Worm (Caenorhabditis elegans) whole organism, L4 larva: Measurements from ENCODE around the gene top-3.

ENCODE experiments used
- F10B5.3 ChIP-seq: sonication (generic microtip); optimal IDR thresholded peaks from 2 replicates; lab custom pipeline; 2016; ENCODE audit warnings: mild to moderate bottlenecking, missing genetic modification characterization, missing compliant biosample characterization
- F26F4.8 ChIP-seq: fragments of 200-800 bp; sonication (Bioruptor generic); conservative IDR thresholded peaks from 2 replicates; pipeline ENCODE4 v1.3.6; 2022; ENCODE audit warnings: missing genetic modification characterization, missing compliant biosample characterization
- F49E8.2 ChIP-seq: sonication (generic microtip); optimal IDR thresholded peaks from 2 replicates; lab custom pipeline; 2016; ENCODE audit warnings: missing compliant biosample characterization, mild to moderate bottlenecking, missing genetic modification characterization, borderline replicate concordance
- Y105C5A.15 ChIP-seq: fragments of 200-800 bp; sonication (Bioruptor generic); IDR thresholded peaks from 2 replicates; pipeline ENCODE4 v1.3.6; 2022; ENCODE audit warnings: missing genetic modification characterization, missing compliant biosample characterization
- Y48G9A.11 ChIP-seq: fragments of 200-800 bp; sonication (Bioruptor generic); IDR thresholded peaks from 2 replicates; pipeline ENCODE4 v1.3.6; 2022; ENCODE audit warnings: missing genetic modification reagents, missing genetic modification characterization, missing compliant biosample characterization
- Y5F2A.4 ChIP-seq: fragments of 200-800 bp; sonication (Bioruptor generic); optimal IDR thresholded peaks from 2 replicates; lab custom pipeline; 2018; ENCODE audit warnings: mild to moderate bottlenecking, missing genetic modification characterization, missing compliant biosample characterization
- Y75B8A.6 ChIP-seq: fragments of 200-800 bp; sonication (Bioruptor generic); IDR thresholded peaks from 2 replicates; pipeline ENCODE4 v1.3.6; 2022; ENCODE audit warnings: missing genetic modification reagents, missing genetic modification characterization, missing compliant biosample characterization
- ZK546.5 ChIP-seq, 2 experiments: sonication (generic microtip); optimal IDR thresholded peaks; 2 replicates each; lab custom pipeline; 2017; ENCODE audit warnings: missing biosample characterization in 2 of 2, missing genetic modification characterization in 2 of 2
- aha-1 ChIP-seq: fragments of 150-350 bp; peaks from one replicate; lab custom pipeline; 2014; ENCODE audit warnings: missing biosample characterization, missing genetic modification characterization
- aly-2 ChIP-seq: sonication (generic microtip); optimal IDR thresholded peaks from 2 replicates; lab custom pipeline; 2018; ENCODE audit warnings: missing biosample characterization, missing genetic modification characterization
- ama-1 ChIP-seq: fragments of 150-350 bp; optimal IDR thresholded peaks from 2 replicates; lab custom pipeline; 2014; ENCODE audit warnings: inconsistent platforms, mixed read lengths
- arid-1 ChIP-seq: fragments of 200-800 bp; sonication (Bioruptor generic); conservative IDR thresholded peaks from 2 replicates; pipeline ENCODE4 v1.3.6; 2022; ENCODE audit warnings: missing genetic modification reagents, missing genetic modification characterization, missing compliant biosample characterization
- attf-4 ChIP-seq: sonication (generic microtip); optimal IDR thresholded peaks from 3 replicates; lab custom pipeline; 2017; ENCODE audit warnings: missing biosample characterization, missing genetic modification characterization
- ceh-20 ChIP-seq: fragments of 200-800 bp; sonication (Bioruptor generic); IDR thresholded peaks from 2 replicates; pipeline ENCODE4 v1.3.6; 2022; ENCODE audit warnings: missing genetic modification reagents, missing genetic modification characterization, missing compliant biosample characterization
- ceh-32 ChIP-seq: sonication (generic microtip); optimal IDR thresholded peaks from 2 replicates; lab custom pipeline; 2016; ENCODE audit warnings: mild to moderate bottlenecking, missing genetic modification characterization, missing compliant biosample characterization; ENCODE audit not compliant: poor library complexity
- ceh-44 ChIP-seq: fragments of 200-800 bp; sonication (Bioruptor generic); IDR thresholded peaks from 2 replicates; pipeline ENCODE4 v1.3.6; 2022; ENCODE audit warnings: missing genetic modification reagents, missing genetic modification characterization, missing compliant biosample characterization
- ces-1 ChIP-seq: fragments of 150-350 bp; sonication (generic microtip); optimal IDR thresholded peaks from 4 replicates; lab custom pipeline; 2014; ENCODE audit warnings: missing biosample characterization, missing genetic modification reagents, missing genetic modification characterization
- cey-2 ChIP-seq: sonication (generic microtip); optimal IDR thresholded peaks from 3 replicates; lab custom pipeline; 2017; ENCODE audit warnings: missing genetic modification characterization, mild to moderate bottlenecking, missing compliant biosample characterization, antibody characterized with exemption, borderline replicate concordance; ENCODE audit not compliant: insufficient read depth
- daf-12 ChIP-seq: fragments of 150-350 bp; optimal IDR thresholded peaks from 2 replicates; lab custom pipeline; 2014; ENCODE audit warnings: missing biosample characterization, missing genetic modification reagents, missing genetic modification characterization
- daf-19 ChIP-seq: fragments of 200-800 bp; sonication (Bioruptor generic); conservative IDR thresholded peaks from 2 replicates; pipeline ENCODE4 v1.3.6; 2022; ENCODE audit warnings: missing genetic modification characterization, missing compliant biosample characterization
- dmd-6 ChIP-seq: fragments of 200-800 bp; sonication (Bioruptor generic); IDR thresholded peaks from 2 replicates; pipeline ENCODE4 v1.3.6; 2022; ENCODE audit warnings: missing genetic modification reagents, missing genetic modification characterization, missing compliant biosample characterization
- dpl-1 ChIP-seq: fragments of 150-350 bp; optimal IDR thresholded peaks from 2 replicates; lab custom pipeline; 2014; ENCODE audit warnings: missing biosample characterization, missing genetic modification reagents, missing genetic modification characterization
- duxl-1 ChIP-seq: sonication (generic microtip); optimal IDR thresholded peaks from 2 replicates; lab custom pipeline; 2016; ENCODE audit warnings: mild to moderate bottlenecking, missing genetic modification characterization, moderate library complexity, missing compliant biosample characterization; ENCODE audit not compliant: poor library complexity
- gei-8 ChIP-seq: fragments of 200-800 bp; sonication (Bioruptor generic); optimal IDR thresholded peaks from 2 replicates; lab custom pipeline; 2018; ENCODE audit warnings: mild to moderate bottlenecking, missing genetic modification characterization, missing compliant biosample characterization
- hmg-1.1 ChIP-seq: fragments of 200-800 bp; sonication (Bioruptor generic); IDR thresholded peaks from 2 replicates; pipeline ENCODE4 v1.3.6; 2022; ENCODE audit warnings: missing genetic modification reagents, missing genetic modification characterization, missing compliant biosample characterization
- jun-1 ChIP-seq: fragments of 150-350 bp; optimal IDR thresholded peaks from 2 replicates; lab custom pipeline; 2014; ENCODE audit warnings: missing biosample characterization, missing genetic modification reagents, missing genetic modification characterization
- lim-7 ChIP-seq: fragments of 200-800 bp; sonication (Bioruptor generic); IDR thresholded peaks from 2 replicates; pipeline ENCODE4 v1.3.6; 2022; ENCODE audit warnings: missing genetic modification characterization, missing compliant biosample characterization
- lin-15B ChIP-seq: fragments of 150-350 bp; sonication (generic microtip); optimal IDR thresholded peaks from 3 replicates; lab custom pipeline; 2014; ENCODE audit warnings: missing biosample characterization, missing genetic modification characterization
- lin-38 ChIP-seq: fragments of 200-800 bp; sonication (Bioruptor generic); IDR thresholded peaks from 2 replicates; pipeline ENCODE4 v1.3.6; 2022; ENCODE audit warnings: missing genetic modification reagents, missing genetic modification characterization, missing compliant biosample characterization
- lsy-2 ChIP-seq, 2 experiments: fragments of 150-350 bp in 1 of 2; sonication (generic microtip) in 1 of 2; optimal IDR thresholded peaks; 2 replicates each; lab custom pipeline; 2014 to 2017; ENCODE audit warnings: missing biosample characterization in 2 of 2, missing genetic modification characterization in 2 of 2
- madf-9 ChIP-seq: fragments of 200-800 bp; sonication (Bioruptor generic); conservative IDR thresholded peaks from 2 replicates; pipeline ENCODE4 v1.3.6; 2022; ENCODE audit warnings: missing genetic modification reagents, missing genetic modification characterization, missing compliant biosample characterization
- mdt-29 ChIP-seq: fragments of 200-800 bp; sonication (Bioruptor generic); IDR thresholded peaks from 2 replicates; pipeline ENCODE4 v1.3.6; 2022; ENCODE audit warnings: missing genetic modification reagents, missing genetic modification characterization, missing compliant biosample characterization
- mep-1 ChIP-seq: fragments of 150-350 bp; sonication (generic microtip); optimal IDR thresholded peaks from 3 replicates; lab custom pipeline; 2014; ENCODE audit warnings: missing biosample characterization, missing genetic modification characterization
- nhr-102 ChIP-seq: sonication (generic microtip); optimal IDR thresholded peaks from 2 replicates; lab custom pipeline; 2016; ENCODE audit warnings: mild to moderate bottlenecking, missing genetic modification characterization, moderate library complexity, missing compliant biosample characterization
- nhr-11 ChIP-seq: fragments of 150-350 bp; optimal IDR thresholded peaks from 2 replicates; lab custom pipeline; 2014; ENCODE audit warnings: missing biosample characterization, missing genetic modification characterization
- nhr-111 ChIP-seq: fragments of 200-800 bp; sonication (Bioruptor generic); optimal IDR thresholded peaks from 2 replicates; lab custom pipeline; 2018; ENCODE audit warnings: mild to moderate bottlenecking, missing genetic modification characterization, missing compliant biosample characterization
- nhr-28 ChIP-seq: fragments of 150-350 bp; optimal IDR thresholded peaks from 2 replicates; lab custom pipeline; 2014; ENCODE audit warnings: missing biosample characterization, missing genetic modification characterization
- nhr-42 ChIP-seq: fragments of 200-800 bp; sonication (Bioruptor generic); IDR thresholded peaks from 2 replicates; pipeline ENCODE4 v1.3.6; 2022; ENCODE audit warnings: missing genetic modification characterization, missing compliant biosample characterization
- nhr-77 ChIP-seq: fragments of 150-350 bp; optimal IDR thresholded peaks from 2 replicates; lab custom pipeline; 2014; ENCODE audit warnings: missing biosample characterization, missing genetic modification characterization
- pha-4 ChIP-seq, 2 experiments: fragments of 150-350 bp in 1 of 2; fragments of 200-800 bp in 1 of 2; sonication (Bioruptor generic) in 1 of 2; IDR thresholded peaks in 1 of 2; optimal IDR thresholded peaks in 1 of 2; 2 replicates each; pipeline versions ENCODE4 v1.3.6 to Lab custom; 2014 to 2022; ENCODE audit warnings: missing genetic modification characterization in 2 of 2, missing genetic modification reagents in 2 of 2, missing biosample characterization in 1 of 2, missing compliant biosample characterization in 1 of 2
- rbr-2 ChIP-seq: sonication (generic microtip); optimal IDR thresholded peaks from 2 replicates; lab custom pipeline; 2016; ENCODE audit warnings: missing genotype, missing genetic modification characterization, missing compliant biosample characterization
- saeg-2 ChIP-seq: fragments of 200-800 bp; sonication (Bioruptor generic); IDR thresholded peaks from 2 replicates; pipeline ENCODE4 v1.3.6; 2022; ENCODE audit warnings: missing genetic modification reagents, missing genetic modification characterization, missing compliant biosample characterization
- snpc-1.2 ChIP-seq: fragments of 200-800 bp; sonication (Bioruptor generic); IDR thresholded peaks from 2 replicates; pipeline ENCODE4 v1.3.6; 2022; ENCODE audit warnings: missing genetic modification reagents, missing genetic modification characterization, missing compliant biosample characterization
- snpc-4 ChIP-seq: fragments of 150-350 bp; optimal IDR thresholded peaks from 2 replicates; lab custom pipeline; 2014; ENCODE audit warnings: missing biosample characterization, missing genetic modification characterization
- spr-1 ChIP-seq: sonication (generic microtip); optimal IDR thresholded peaks from 2 replicates; lab custom pipeline; 2016; ENCODE audit warnings: mild to moderate bottlenecking, missing genetic modification characterization, missing compliant biosample characterization
- tra-1 ChIP-seq: fragments of 200-800 bp; sonication (Bioruptor generic); IDR thresholded peaks from 2 replicates; pipeline ENCODE4 v1.3.6; 2022; ENCODE audit warnings: missing genetic modification reagents, missing genetic modification characterization, missing compliant biosample characterization
- zip-11 ChIP-seq: fragments of 200-800 bp; sonication (Bioruptor generic); IDR thresholded peaks from 2 replicates; pipeline ENCODE4 v1.3.6; 2022; ENCODE audit warnings: missing genetic modification characterization, missing compliant biosample characterization

The top-3 gene

ce11 chrIII:11921658-11922098, 38.3 kb downstream of the top-3 start, which contains the start of gene Y56A3A.22 (continued):
- TF ChIP-seq mdt-29 (GFP tag; lab: Robert Waterston, UW) (no peak), tra-1 (GFP tag; lab: Robert Waterston, UW) (peak; percentile 43; the same call in 1 of the 2 replicates), rbr-2 (peak; percentile 44), snpc-1.2 (GFP tag; lab: Robert Waterston, UW) (peak; percentile 69), nhr-102 (peak; percentile 74), lsy-2 (tag; optimal IDR thresholded peaks at IDR 0.05; lab: Kevin White, UChicago) (peak in 1 of 2 experiments; percentile 3), zip-11 (GFP tag; lab: Robert Waterston, UW) (no peak), spr-1 (tag; lab: Kevin White, UChicago) (peak; percentile 30), hmg-1.1 (GFP tag; lab: Robert Waterston, UW) (peak; percentile 27; the same call in 1 of the 2 replicates), ama-1 (peak; percentile 92), gei-8 (peak; percentile 78), Y5F2A.4 (GFP tag; lab: Kevin White, UChicago) (peak; percentile 73), jun-1 (peak; percentile 22), duxl-1 (tag; lab: Kevin White, UChicago) (peak; percentile 23), arid-1 (GFP tag; lab: Robert Waterston, UW) (peak; percentile 83), nhr-111 (GFP tag; lab: Kevin White, UChicago) (peak; percentile 65), saeg-2 (GFP tag; lab: Robert Waterston, UW) (no peak), aha-1 (tag; lab: Kevin White, UChicago) (peak; percentile 96), nhr-42 (GFP tag; lab: Robert Waterston, UW) (peak; percentile 59), daf-19 (GFP tag; lab: Robert Waterston, UW) (no peak), dmd-6 (GFP tag; lab: Robert Waterston, UW) (no peak), mep-1 (tag; lab: Kevin White, UChicago) (peak; percentile 22), lin-38 (peak; percentile 55)

DNA sequence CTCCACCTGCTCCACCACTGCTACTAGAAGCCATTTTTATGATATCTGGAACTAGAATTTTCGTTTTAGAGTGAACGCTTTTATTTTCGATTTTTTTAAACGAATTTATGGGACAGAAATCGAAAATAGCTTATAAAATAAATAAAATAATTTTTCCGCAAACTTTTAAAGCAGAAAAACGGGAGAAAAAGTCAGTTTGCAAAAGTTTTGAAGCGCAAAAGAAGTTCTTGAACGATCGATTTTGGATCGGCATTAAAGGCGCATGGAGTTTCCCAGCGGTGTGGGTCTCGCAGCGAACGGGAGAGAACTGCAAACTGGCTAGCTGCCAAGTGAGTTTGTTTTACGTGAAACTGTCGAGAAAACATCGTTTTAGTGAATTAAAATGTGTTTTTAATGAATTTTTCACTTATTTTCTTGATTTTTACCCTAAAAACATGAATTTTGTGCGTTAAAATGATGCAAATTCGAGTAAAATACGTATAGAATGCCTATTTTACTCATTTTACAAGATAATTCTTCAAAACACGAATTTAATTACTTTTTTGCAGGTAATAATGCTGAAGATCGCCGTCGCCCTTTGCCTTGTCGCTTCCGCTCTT, 39.7 kb downstream of the top-3 start, which contains the start of the genes ccf-1 and trap-4:
ccf-1 (minus strand) TSS at position 51 of the 599 bp plus-strand sequence.
trap-4 (plus strand) TSS at position 549 of the 599 bp plus-strand sequence.
- TF ChIP-seq ZK546.5 (tag; optimal IDR thresholded peaks at IDR 0.05; lab: Kevin White, UChicago) (no peak), jun-1 (no peak), daf-12 (tag; lab: Kevin White, UChicago) (no peak), ces-1 (no peak), cey-2 (tag; lab: Kevin White, UChicago) (no peak), nhr-11 (tag; lab: Kevin White, UChicago) (no peak), F49E8.2 (tag; lab: Kevin White, UChicago) (no peak), daf-19 (GFP tag; lab: Robert Waterston, UW) (no peak), Y5F2A.4 (GFP tag; lab: Kevin White, UChicago) (no peak), nhr-77 (tag; lab: Kevin White, UChicago) (peak; percentile 11), lim-7 (GFP tag; lab: Robert Waterston, UW) (no peak), nhr-28 (peak; percentile 32), ceh-44 (GFP tag; lab: Robert Waterston, UW) (no peak), snpc-1.2 (GFP tag; lab: Robert Waterston, UW) (no peak), madf-9 (no peak), snpc-4 (tag; lab: Kevin White, UChicago) (no peak), aly-2 (no peak), Y48G9A.11 (no peak), F10B5.3 (tag; lab: Kevin White, UChicago) (no peak), Y105C5A.15 (no peak), zip-11 (GFP tag; lab: Robert Waterston, UW) (no peak), duxl-1 (tag; lab: Kevin White, UChicago) (no peak), lin-15B (tag; lab: Kevin White, UChicago) (no peak), dmd-6 (GFP tag; lab: Robert Waterston, UW) (no peak), pha-4 (GFP tag; IDR thresholded peaks at IDR 0.05; lab: Robert Waterston, UW) (no peak), pha-4 (tag; optimal IDR thresholded peaks at IDR 0.05; lab: Kevin White, UChicago) (no peak), ceh-32 (tag; lab: Kevin White, UChicago) (no peak), saeg-2 (GFP tag; lab: Robert Waterston, UW) (no peak), ceh-20 (GFP tag; lab: Robert Waterston, UW) (no peak), attf-4 (no peak), Y75B8A.6 (GFP tag; lab: Robert Waterston, UW) (no peak), dpl-1 (GFP tag; lab: Kevin White, UChicago) (peak; percentile 72), F26F4.8 (GFP tag; lab: Robert Waterston, UW) (no peak), arid-1 (GFP tag; lab: Robert Waterston, UW) (no peak), aha-1 (tag; lab: Kevin White, UChicago) (peak; percentile 36)
